Worm (Caenorhabditis elegans) whole organism, young adult: ENCODE measurements around the gene fox-1.

Experiments used
- F10E7.11 ChIP-seq: sonication (generic microtip); optimal IDR thresholded peaks from 2 replicates; lab custom pipeline; 2017; ENCODE audit warnings: mild to moderate bottlenecking, missing genetic modification characterization, moderate library complexity, missing compliant biosample characterization
- K11D2.4 ChIP-seq: fragments of 200-800 bp; sonication (Bioruptor generic); IDR thresholded peaks from 2 replicates; pipeline ENCODE4 v1.3.6; 2022; ENCODE audit warnings: missing genetic modification reagents, missing genetic modification characterization, missing compliant biosample characterization
- T07F8.4 ChIP-seq: sonication (generic microtip); optimal IDR thresholded peaks from 2 replicates; lab custom pipeline; 2016; ENCODE audit warnings: mild to moderate bottlenecking, missing genetic modification characterization, moderate library complexity, missing compliant biosample characterization
- ceh-27 ChIP-seq: fragments of 200-800 bp; sonication (Bioruptor generic); optimal IDR thresholded peaks from 2 replicates; lab custom pipeline; 2018; ENCODE audit warnings: mild to moderate bottlenecking, missing genetic modification characterization, moderate library complexity, missing compliant biosample characterization
- dpl-1 ChIP-seq: fragments of 150-350 bp; optimal IDR thresholded peaks from 2 replicates; lab custom pipeline; 2014; ENCODE audit warnings: missing biosample characterization, missing genetic modification reagents, missing genetic modification characterization
- egl-18 ChIP-seq: fragments of 200-800 bp; sonication (Bioruptor generic); IDR thresholded peaks from 2 replicates; pipeline ENCODE4 v1.3.6; 2022; ENCODE audit warnings: missing genetic modification reagents, missing genetic modification characterization, missing compliant biosample characterization
- lin-40 ChIP-seq: sonication (generic microtip); optimal IDR thresholded peaks from 2 replicates; lab custom pipeline; 2016; ENCODE audit warnings: missing genetic modification characterization, mild to moderate bottlenecking, missing compliant biosample characterization, missing genotype, missing genetic modification reagents
- madf-3 ChIP-seq: fragments of 200-800 bp; sonication (Bioruptor generic); IDR thresholded peaks from 2 replicates; pipeline ENCODE4 v1.3.6; 2022; ENCODE audit warnings: missing genetic modification reagents, missing genetic modification characterization, missing compliant biosample characterization
- madf-6 ChIP-seq: fragments of 200-800 bp; sonication (Bioruptor generic); IDR thresholded peaks from 2 replicates; pipeline ENCODE4 v1.3.6; 2022; ENCODE audit warnings: missing genetic modification reagents, missing genetic modification characterization, missing compliant biosample characterization
- nfya-2 ChIP-seq: fragments of 200-800 bp; sonication (Bioruptor generic); IDR thresholded peaks from 2 replicates; pipeline ENCODE4 v1.3.6; 2022; ENCODE audit warnings: missing genetic modification reagents, missing genetic modification characterization, missing compliant biosample characterization
- nhr-27 ChIP-seq: fragments of 200-800 bp; sonication (Bioruptor generic); optimal IDR thresholded peaks from 2 replicates; lab custom pipeline; 2018; ENCODE audit warnings: mild to moderate bottlenecking, missing genetic modification characterization, moderate library complexity, missing compliant biosample characterization
- sdz-38 ChIP-seq: sonication (generic microtip); optimal IDR thresholded peaks from 2 replicates; lab custom pipeline; 2016; ENCODE audit warnings: missing genotype, missing genetic modification characterization, missing compliant biosample characterization
- snpc-1.3 ChIP-seq: sonication (generic microtip); optimal IDR thresholded peaks from 2 replicates; lab custom pipeline; 2017; ENCODE audit warnings: missing genetic modification characterization, mild to moderate bottlenecking, missing compliant biosample characterization, antibody characterized with exemption, moderate library complexity, missing genotype, missing genetic modification reagents; ENCODE audit not compliant: insufficient read depth

- TF ChIP-seq K11D2.4 (no peak), sdz-38 (no peak), ceh-27 (no peak), nhr-27 (no peak), madf-3 (no peak), F10E7.11 (tag; lab: Kevin White, UChicago) (no peak), lin-40 (no peak), dpl-1 (GFP tag; lab: Kevin White, UChicago) (no peak), nfya-2 (GFP tag; lab: Robert Waterston, UW) (no peak), T07F8.4 (no peak), madf-6 (GFP tag; lab: Robert Waterston, UW) (no peak), egl-18 (GFP tag; lab: Robert Waterston, UW) (no peak), snpc-1.3 (tag; lab: Kevin White, UChicago) (no peak)
Measured at ce11 chrX:2459793-2460192, at the start of gene fox-1.
